Worm (Caenorhabditis elegans) whole organism, L1 larva: Measurements from ENCODE around the gene M04D8.4.

Source experiments
- C04F5.9 ChIP-seq: sonication (generic microtip); optimal IDR thresholded peaks from 2 replicates; lab custom pipeline; 2016; ENCODE audit warnings: missing genetic modification characterization, missing compliant biosample characterization
- F16B12.6 ChIP-seq: fragments of 150-350 bp; optimal IDR thresholded peaks from 2 replicates; lab custom pipeline; 2014; ENCODE audit warnings: missing biosample characterization, missing genetic modification characterization
- alr-1 ChIP-seq: fragments of 200-800 bp; sonication (Bioruptor generic); optimal IDR thresholded peaks from 2 replicates; lab custom pipeline; 2018; ENCODE audit warnings: borderline replicate concordance, mild to moderate bottlenecking, missing genetic modification characterization, missing compliant biosample characterization
- aly-2 ChIP-seq: fragments of 150-350 bp; optimal IDR thresholded peaks from 2 replicates; lab custom pipeline; 2014; ENCODE audit warnings: missing biosample characterization, missing genetic modification characterization
- ceh-63 ChIP-seq: fragments of 200-800 bp; sonication (Bioruptor generic); optimal IDR thresholded peaks from 2 replicates; lab custom pipeline; 2018; ENCODE audit warnings: mild to moderate bottlenecking, missing genetic modification characterization, missing compliant biosample characterization
- ceh-90 ChIP-seq: sonication (generic microtip); optimal IDR thresholded peaks from 2 replicates; lab custom pipeline; 2016; ENCODE audit warnings: missing genetic modification characterization, missing compliant biosample characterization
- ces-1 ChIP-seq: fragments of 150-350 bp; optimal IDR thresholded peaks from 2 replicates; lab custom pipeline; 2014; ENCODE audit warnings: missing biosample characterization, missing genetic modification reagents, missing genetic modification characterization
- dsc-1 ChIP-seq: sonication (generic microtip); optimal IDR thresholded peaks from 2 replicates; lab custom pipeline; 2016; ENCODE audit warnings: mild to moderate bottlenecking, missing genetic modification characterization, missing compliant biosample characterization
- efl-1 ChIP-seq, 4 experiments: fragments of 150-350 bp; optimal IDR thresholded peaks in 3 of 4; peaks in 1 of 4; 1 replicate in 1 of 4; 2 replicates in 3 of 4; lab custom pipeline; 2014; ENCODE audit warnings: missing biosample characterization in 2 of 4, missing genetic modification characterization in 2 of 4, missing genetic modification reagents in 2 of 4
- efl-3 ChIP-seq: fragments of 200-800 bp; sonication (Bioruptor generic); optimal IDR thresholded peaks from 2 replicates; lab custom pipeline; 2018; ENCODE audit warnings: mild to moderate bottlenecking, missing genetic modification characterization, missing compliant biosample characterization
- egl-13 ChIP-seq: sonication (generic microtip); optimal IDR thresholded peaks from 2 replicates; lab custom pipeline; 2016; ENCODE audit warnings: missing genotype, missing genetic modification reagents, missing genetic modification characterization, missing compliant biosample characterization
- egl-27 ChIP-seq, 2 experiments: fragments of 150-350 bp in 1 of 2; sonication (generic microtip); optimal IDR thresholded peaks; 3 replicates each; lab custom pipeline; 2017 to 2018; ENCODE audit warnings: missing biosample characterization in 2 of 2, missing genetic modification characterization in 2 of 2, missing genetic modification reagents in 2 of 2
- elt-2 ChIP-seq: sonication (generic microtip); optimal IDR thresholded peaks from 2 replicates; lab custom pipeline; 2016; ENCODE audit warnings: missing genetic modification characterization, mild to moderate bottlenecking, inconsistent platforms, missing compliant biosample characterization, missing genetic modification reagents
- fkh-8 ChIP-seq: sonication (generic microtip); optimal IDR thresholded peaks from 2 replicates; lab custom pipeline; 2016; ENCODE audit warnings: mild to moderate bottlenecking, missing genetic modification characterization, missing compliant biosample characterization
- hlh-17 ChIP-seq: fragments of 200-800 bp; sonication (Bioruptor generic); optimal IDR thresholded peaks from 2 replicates; lab custom pipeline; 2018; ENCODE audit warnings: missing genetic modification characterization, mild to moderate bottlenecking, missing compliant biosample characterization, moderate library complexity, borderline replicate concordance
- hlh-4 ChIP-seq: sonication (generic microtip); optimal IDR thresholded peaks from 2 replicates; lab custom pipeline; 2016; ENCODE audit warnings: mild to moderate bottlenecking, missing genetic modification characterization, missing compliant biosample characterization
- hpl-2 ChIP-seq: fragments of 150-350 bp; optimal IDR thresholded peaks from 2 replicates; lab custom pipeline; 2014; ENCODE audit warnings: missing biosample characterization, missing genetic modification reagents, missing genetic modification characterization
- irx-1 ChIP-seq: sonication (generic microtip); optimal IDR thresholded peaks from 2 replicates; lab custom pipeline; 2016; ENCODE audit warnings: missing genetic modification characterization, missing compliant biosample characterization
- jun-1 ChIP-seq: fragments of 150-350 bp; optimal IDR thresholded peaks from 2 replicates; lab custom pipeline; 2014; ENCODE audit warnings: missing biosample characterization, missing genetic modification reagents, missing genetic modification characterization
- lin-14 ChIP-seq: fragments of 200-800 bp; sonication (Bioruptor generic); optimal IDR thresholded peaks from 2 replicates; lab custom pipeline; 2018; ENCODE audit warnings: mild to moderate bottlenecking, missing genetic modification characterization, moderate library complexity, missing compliant biosample characterization
- lin-15B ChIP-seq: fragments of 150-350 bp; sonication (generic microtip); optimal IDR thresholded peaks from 3 replicates; lab custom pipeline; 2014; ENCODE audit warnings: missing biosample characterization, missing genetic modification characterization
- lin-39 ChIP-seq: fragments of 150-350 bp; optimal IDR thresholded peaks from 2 replicates; lab custom pipeline; 2014; ENCODE audit warnings: missing biosample characterization, missing genetic modification reagents, missing genetic modification characterization
- lir-3 ChIP-seq: sonication (generic microtip); optimal IDR thresholded peaks from 2 replicates; lab custom pipeline; 2016; ENCODE audit warnings: mild to moderate bottlenecking, missing genetic modification characterization, moderate library complexity, missing compliant biosample characterization; ENCODE audit not compliant: poor library complexity
- mdl-1 ChIP-seq, 2 experiments: fragments of 150-350 bp; optimal IDR thresholded peaks; 2 replicates each; lab custom pipeline; 2014 to 2017; ENCODE audit warnings: missing biosample characterization in 2 of 2, missing genetic modification characterization in 2 of 2, inconsistent platforms in 1 of 2
- nhr-12 ChIP-seq: sonication (generic microtip); optimal IDR thresholded peaks from 2 replicates; lab custom pipeline; 2017; ENCODE audit warnings: missing biosample characterization, missing genetic modification characterization
- nhr-19 ChIP-seq: fragments of 200-800 bp; sonication (Bioruptor generic); conservative IDR thresholded peaks from 2 replicates; pipeline ENCODE4 v1.3.6; 2022; ENCODE audit warnings: missing genetic modification characterization, missing compliant biosample characterization
- nhr-20 ChIP-seq: sonication (generic microtip); optimal IDR thresholded peaks from 2 replicates; lab custom pipeline; 2016; ENCODE audit warnings: mild to moderate bottlenecking, missing genetic modification characterization, missing compliant biosample characterization
- nhr-237 ChIP-seq: fragments of 150-350 bp; optimal IDR thresholded peaks from 2 replicates; lab custom pipeline; 2014; ENCODE audit warnings: missing biosample characterization, missing genetic modification characterization
- nhr-28 ChIP-seq: fragments of 150-350 bp; optimal IDR thresholded peaks from 2 replicates; lab custom pipeline; 2014; ENCODE audit warnings: missing biosample characterization, missing genetic modification characterization
- nhr-47 ChIP-seq: sonication (generic microtip); optimal IDR thresholded peaks from 2 replicates; lab custom pipeline; 2016; ENCODE audit warnings: mild to moderate bottlenecking, missing genetic modification characterization, moderate library complexity, missing compliant biosample characterization
- nhr-71 ChIP-seq: sonication (generic microtip); optimal IDR thresholded peaks from 2 replicates; lab custom pipeline; 2016; ENCODE audit warnings: mild to moderate bottlenecking, missing genetic modification characterization, moderate library complexity, missing compliant biosample characterization
- nhr-77 ChIP-seq: fragments of 150-350 bp; optimal IDR thresholded peaks from 2 replicates; lab custom pipeline; 2014; ENCODE audit warnings: missing biosample characterization, missing genetic modification characterization
- nhr-84 ChIP-seq: sonication (generic microtip); optimal IDR thresholded peaks from 2 replicates; lab custom pipeline; 2017; ENCODE audit warnings: missing biosample characterization, missing genetic modification characterization
- nhr-90 ChIP-seq: sonication (generic microtip); optimal IDR thresholded peaks from 2 replicates; lab custom pipeline; 2016; ENCODE audit warnings: mild to moderate bottlenecking, missing genetic modification characterization, missing compliant biosample characterization; ENCODE audit not compliant: poor library complexity
- pax-3 ChIP-seq: fragments of 200-800 bp; sonication (Bioruptor generic); optimal IDR thresholded peaks from 2 replicates; lab custom pipeline; 2018; ENCODE audit warnings: mild to moderate bottlenecking, missing genetic modification characterization, moderate library complexity, missing compliant biosample characterization
- pqm-1 ChIP-seq: sonication (generic microtip); optimal IDR thresholded peaks from 3 replicates; lab custom pipeline; 2017; ENCODE audit warnings: missing biosample characterization, missing genetic modification characterization
- snpc-4 ChIP-seq: fragments of 150-350 bp; optimal IDR thresholded peaks from 2 replicates; lab custom pipeline; 2014; ENCODE audit warnings: missing biosample characterization, missing genetic modification characterization
- snu-23 ChIP-seq: sonication (generic microtip); optimal IDR thresholded peaks from 2 replicates; lab custom pipeline; 2016; ENCODE audit warnings: missing genetic modification characterization, missing compliant biosample characterization
- sptf-1 ChIP-seq: fragments of 150-350 bp; optimal IDR thresholded peaks from 2 replicates; lab custom pipeline; 2014; ENCODE audit warnings: missing biosample characterization, missing genetic modification characterization
- sup-37 ChIP-seq: fragments of 200-800 bp; sonication (Bioruptor generic); optimal IDR thresholded peaks from 2 replicates; lab custom pipeline; 2018; ENCODE audit warnings: mild to moderate bottlenecking, missing genetic modification characterization, missing compliant biosample characterization
- swsn-7 ChIP-seq: sonication (generic microtip); optimal IDR thresholded peaks from 2 replicates; lab custom pipeline; 2016; ENCODE audit warnings: missing genetic modification characterization, missing compliant biosample characterization
- tbx-2 ChIP-seq: sonication (generic microtip); optimal IDR thresholded peaks from 2 replicates; lab custom pipeline; 2016; ENCODE audit warnings: missing genetic modification characterization, missing compliant biosample characterization
- tlp-1 ChIP-seq: fragments of 150-350 bp; optimal IDR thresholded peaks from 2 replicates; lab custom pipeline; 2014; ENCODE audit warnings: missing biosample characterization, missing genetic modification characterization
- unc-30 ChIP-seq: sonication (generic microtip); optimal IDR thresholded peaks from 2 replicates; lab custom pipeline; 2017; ENCODE audit warnings: missing biosample characterization, missing genetic modification characterization
- unc-86 ChIP-seq: sonication (generic microtip); optimal IDR thresholded peaks from 2 replicates; lab custom pipeline; 2016; ENCODE audit warnings: missing genetic modification characterization, missing compliant biosample characterization
- vab-15 ChIP-seq: sonication (generic microtip); optimal IDR thresholded peaks from 2 replicates; lab custom pipeline; 2017; ENCODE audit warnings: missing genotype, mild to moderate bottlenecking, missing genetic modification characterization, missing compliant biosample characterization
- zag-1 ChIP-seq: fragments of 150-350 bp; optimal IDR thresholded peaks from 2 replicates; lab custom pipeline; 2014; ENCODE audit warnings: missing biosample characterization, missing genetic modification characterization
- zip-4 ChIP-seq: fragments of 200-800 bp; sonication (Bioruptor generic); optimal IDR thresholded peaks from 2 replicates; lab custom pipeline; 2018; ENCODE audit warnings: mild to moderate bottlenecking, missing genetic modification characterization, moderate library complexity, missing compliant biosample characterization
- ztf-11 ChIP-seq, 2 experiments: sonication (generic microtip); optimal IDR thresholded peaks; 2 replicates each; lab custom pipeline; 2016 to 2017; ENCODE audit warnings: missing genetic modification characterization in 2 of 2, missing biosample characterization in 1 of 2, missing compliant biosample characterization in 1 of 2

M04D8.4 gene

ce11 chrIII:10040013-10040412 lies 9.6 kb upstream of the M04D8.4 start, which contains the start of gene T16G12.7:
TSS of gene T16G12.7 (minus strand) at chrIII:10040113.
- TF ChIP-seq egl-27 (tag; optimal IDR thresholded peaks at IDR 0.05; lab: Kevin White, UChicago) (no peak), alr-1 (tag; lab: Kevin White, UChicago) (no peak), tbx-2 (tag; lab: Kevin White, UChicago) (no peak), swsn-7 (tag; lab: Kevin White, UChicago) (no peak), ceh-90 (tag; lab: Kevin White, UChicago) (no peak), C04F5.9 (tag; lab: Kevin White, UChicago) (no peak), sup-37 (GFP tag; lab: Kevin White, UChicago) (no peak), nhr-90 (no peak), nhr-77 (no peak), dsc-1 (no peak), nhr-47 (tag; lab: Kevin White, UChicago) (no peak), tlp-1 (tag; lab: Kevin White, UChicago) (no peak)

- no peak for TF ChIP-seq nhr-28 (tag; lab: Kevin White, UChicago)
- no peak for TF ChIP-seq aly-2 (tag; lab: Kevin White, UChicago)
- TF ChIP-seq ztf-11 (tag; optimal IDR thresholded peaks at IDR 0.05; lab: Kevin White, UChicago): no peak
- TF ChIP-seq fkh-8 (tag; lab: Kevin White, UChicago): peak; percentile 41
- TF ChIP-seq zip-4 (GFP tag; lab: Kevin White, UChicago): no peak
- no peak for TF ChIP-seq alr-1 (tag; lab: Kevin White, UChicago)
- no peak for TF ChIP-seq snpc-4
- no peak for TF ChIP-seq mdl-1 (tag; optimal IDR thresholded peaks at IDR 0.05; lab: Kevin White, UChicago)
- no peak for TF ChIP-seq zag-1 (tag; lab: Kevin White, UChicago)
- no peak for TF ChIP-seq nhr-12
- TF ChIP-seq nhr-71: peak; percentile 12
- no peak for TF ChIP-seq irx-1 (tag; lab: Kevin White, UChicago)
These were observed 6.7 kb upstream of the M04D8.4 start, which contains the start of gene M04D8.7 for ce11 chrIII:10037150-10037549. TSS of gene M04D8.7 (plus strand) at chrIII:10037450.

ce11 chrIII:10035783-10036182 lies 5.3 kb upstream of the M04D8.4 start, which contains the start of gene xbx-3:
TSS of gene xbx-3 (plus strand) at chrIII:10035945.
- TF ChIP-seq ces-1 (GFP tag; lab: Kevin White, UChicago) (no peak), lin-39 (no peak), unc-30 (no peak), aly-2 (tag; lab: Kevin White, UChicago) (no peak), unc-86 (tag; lab: Kevin White, UChicago) (no peak), ceh-63 (GFP tag; lab: Kevin White, UChicago) (no peak), lin-14 (GFP tag; lab: Kevin White, UChicago) (no peak), F16B12.6 (no peak), C04F5.9 (tag; lab: Kevin White, UChicago) (no peak), vab-15 (tag; lab: Kevin White, UChicago) (no peak), nhr-20 (tag; lab: Kevin White, UChicago) (peak; percentile 13), egl-13 (tag; lab: Kevin White, UChicago) (no peak), nhr-19 (GFP tag; lab: Robert Waterston, UW) (no peak), sptf-1 (tag; lab: Kevin White, UChicago) (no peak), hlh-4 (no peak), elt-2 (tag; lab: Kevin White, UChicago) (no peak), pqm-1 (tag; lab: Kevin White, UChicago) (no peak), hlh-17 (GFP tag; lab: Kevin White, UChicago) (no peak), nhr-12 (no peak), snu-23 (GFP tag; lab: Kevin White, UChicago) (no peak), lin-15B (no peak), nhr-237 (tag; lab: Kevin White, UChicago) (no peak), hpl-2 (GFP tag; lab: Kevin White, UChicago) (no peak), tbx-2 (tag; lab: Kevin White, UChicago) (no peak), pax-3 (peak; percentile 29), dsc-1 (peak; percentile 29), efl-3 (no peak), jun-1 (no peak), nhr-84 (tag; lab: Kevin White, UChicago) (no peak), lir-3 (tag; lab: Kevin White, UChicago) (no peak), efl-1 (optimal IDR thresholded peaks at IDR 0.05; lab: Kevin White, UChicago) (no peak), efl-1 (GFP tag; optimal IDR thresholded peaks at IDR 0.05 in 1 of 2; lab: Kevin White, UChicago) (no peak)
